Worm (Caenorhabditis elegans): ENCODE results near the gene srh-10.

Gene srh-10

DNA sequence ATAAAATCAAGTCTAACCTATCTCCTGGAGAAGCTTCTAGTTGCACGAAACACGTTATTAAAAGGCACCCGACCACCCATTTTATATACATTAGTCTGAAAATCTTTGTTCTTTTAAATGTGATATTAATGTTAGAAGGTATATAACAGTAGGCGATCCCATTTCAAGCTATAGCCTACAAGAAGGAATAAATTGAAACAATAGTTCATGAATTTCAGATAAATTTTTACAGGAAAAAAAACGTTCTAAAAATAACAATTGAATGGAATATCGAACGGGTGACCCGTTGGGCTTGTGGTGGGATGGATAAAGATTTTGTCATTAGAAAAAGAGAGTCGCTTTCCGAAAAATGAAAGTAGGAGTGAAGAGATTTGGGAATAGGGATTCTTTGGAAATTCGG, 19.1 kb downstream of the srh-10 start, which contains the start of gene pgap-3:
Gene pgap-3 (minus strand): TSS at position 101 of the 400 bp plus-strand sequence.
- no peak for TF ChIP-seq let-526 (GFP tag; IDR thresholded peaks at IDR 0.05)
- no peak for TF ChIP-seq chd-7 (tag; optimal IDR thresholded peaks at IDR 0.05)
- no peak for TF ChIP-seq pbrm-1 (GFP tag; IDR thresholded peaks at IDR 0.05)
- no peak for TF ChIP-seq madf-8 (GFP tag; conservative IDR thresholded peaks at IDR 0.05)
- TF ChIP-seq bed-1 (GFP tag; IDR thresholded peaks at IDR 0.05), result no peak
- no peak for TF ChIP-seq lin-40 (tag; optimal IDR thresholded peaks at IDR 0.05)
- TF ChIP-seq ztf-28 (GFP tag; IDR thresholded peaks at IDR 0.05), result no peak
- no peak for TF ChIP-seq fkh-3 (tag; optimal IDR thresholded peaks at IDR 0.05)

DNA sequence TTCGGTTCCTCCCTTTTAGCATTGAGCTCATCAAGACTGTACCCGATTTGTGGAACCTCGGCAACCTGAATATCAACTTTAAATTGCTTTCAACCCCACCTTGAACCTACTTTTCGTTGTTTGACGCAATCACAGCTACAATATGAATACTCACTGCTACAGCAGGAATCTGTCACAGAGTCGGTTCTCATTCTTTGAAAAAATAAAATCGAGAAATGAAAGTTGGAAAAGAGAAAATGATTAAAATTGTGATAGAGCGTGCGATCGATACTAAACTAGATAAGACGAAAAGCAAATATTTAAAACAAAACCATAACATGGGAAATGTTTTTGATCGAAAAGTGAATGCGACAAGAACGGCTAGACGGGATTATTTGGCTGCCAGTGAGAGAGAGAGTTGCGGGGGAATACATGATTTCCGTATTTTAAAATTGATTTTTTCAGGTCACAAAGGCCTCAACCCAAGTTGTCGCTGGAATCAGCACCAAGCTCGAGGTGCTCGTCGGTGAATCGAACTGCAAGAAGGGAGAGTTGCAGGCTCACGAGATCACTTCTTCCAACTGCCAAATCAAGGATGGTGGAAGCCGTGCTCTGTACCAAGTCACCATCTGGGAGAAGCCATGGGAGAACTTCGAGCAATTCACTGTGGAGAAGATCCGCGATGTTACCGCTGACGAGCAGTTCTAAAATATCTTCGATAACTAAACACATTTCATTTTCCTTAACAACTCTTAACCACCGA, 21.9 kb downstream of the srh-10 start, which contains the start of gene R01B10.3:
Gene R01B10.3 (minus strand): TSS at position 277 of the 742 bp plus-strand sequence.
- TF ChIP-seq hrde-1 (tag; optimal IDR thresholded peaks at IDR 0.05; ENCODE audit: borderline replicate concordance) (no peak), attf-5 (GFP tag; optimal IDR thresholded peaks at IDR 0.05) (no peak), Y53G8AR.9 (GFP tag; conservative IDR thresholded peaks at IDR 0.05) (0 out of 2 replicates have a peak, but pooled peaks have one; percentile 20), madf-8 (GFP tag; conservative IDR thresholded peaks at IDR 0.05) (no peak), bed-2 (GFP tag; IDR thresholded peaks at IDR 0.05) (0 out of 2 replicates have a peak, but pooled peaks have one; percentile 37), chd-7 (tag; optimal IDR thresholded peaks at IDR 0.05) (no peak), attf-6 (GFP tag; IDR thresholded peaks at IDR 0.05) (0 out of 2 replicates have a peak, but pooled peaks have one; percentile 23), somi-1 (GFP tag; optimal IDR thresholded peaks at IDR 0.05) (peak; percentile 24), madf-3 (GFP tag; IDR thresholded peaks at IDR 0.05) (no peak), lag-1 (GFP tag; IDR thresholded peaks at IDR 0.05) (no peak), F49E8.2 (tag; optimal IDR thresholded peaks at IDR 0.05; ENCODE audit: insufficient read depth) (no peak), akir-1 (GFP tag; optimal IDR thresholded peaks at IDR 0.05) (no peak), C06A6.2 (GFP tag; conservative IDR thresholded peaks at IDR 0.05) (no peak), B0261.1 (tag; optimal IDR thresholded peaks at IDR 0.05) (no peak), ets-4 (GFP tag; optimal IDR thresholded peaks at IDR 0.05) (no peak), zfh-2 (GFP tag; conservative IDR thresholded peaks at IDR 0.05) (peak; percentile 52; the same call in 1 of the 2 replicates), K11D2.4 (GFP tag; IDR thresholded peaks at IDR 0.05) (no peak), unc-62 (GFP tag; optimal IDR thresholded peaks at IDR 0.05) (no peak), madf-6 (GFP tag; IDR thresholded peaks at IDR 0.05) (no peak; the same call in 1 of the 2 replicates), nhr-90 (tag; optimal IDR thresholded peaks at IDR 0.05) (peak; percentile 28), ceh-58 (GFP tag; IDR thresholded peaks at IDR 0.05) (no peak), attf-3 (GFP tag; conservative IDR thresholded peaks at IDR 0.05) (no peak), Y67H2A.10 (GFP tag; conservative IDR thresholded peaks at IDR 0.05) (no peak), egl-44 (GFP tag; IDR thresholded peaks at IDR 0.05) (peak; percentile 61; the same call in 1 of the 2 replicates), T07F8.4 (tag; optimal IDR thresholded peaks at IDR 0.05) (no peak), rcor-1 (GFP tag; IDR thresholded peaks at IDR 0.05) (no peak), nfya-2 (GFP tag; IDR thresholded peaks at IDR 0.05) (no peak), ama-1 (optimal IDR thresholded peaks at IDR 0.05) (no peak), ama-1 (GFP tag; optimal IDR thresholded peaks at IDR 0.05) (no peak), ceh-27 (GFP tag; optimal IDR thresholded peaks at IDR 0.05) (no peak), sptf-2 (GFP tag; optimal IDR thresholded peaks at IDR 0.05) (no peak)
